Fruit fly (Drosophila melanogaster) whole organism, embryonic: ENCODE data around the gene CG43292.

Experiments used
- Atf6 ChIP-seq: fragments of 200-800 bp; sonication (Bioruptor generic); IDR thresholded peaks from 2 replicates; pipeline ENCODE4 v1.3.6; 2022; ENCODE audit warnings: missing biosample characterization, missing genetic modification characterization
- CG10274 ChIP-seq: fragments of 200-800 bp; sonication (Bioruptor generic); optimal IDR thresholded peaks from 3 replicates; lab custom pipeline; 2017; ENCODE audit warnings: missing biosample characterization, mild to moderate bottlenecking, missing genetic modification characterization
- CG11696 ChIP-seq: fragments of 200-800 bp; sonication (Bioruptor generic); IDR thresholded peaks from 2 replicates; pipeline ENCODE4 v1.3.6; 2022; ENCODE audit warnings: missing biosample characterization, missing genetic modification characterization
- CG13894 ChIP-seq: fragments of 200-800 bp; sonication (Bioruptor generic); optimal IDR thresholded peaks from 3 replicates; lab custom pipeline; 2018; ENCODE audit warnings: missing biosample characterization, mild to moderate bottlenecking, missing genetic modification characterization, moderate library complexity
- CG1602 ChIP-seq: fragments of 200-800 bp; sonication (Bioruptor generic); optimal IDR thresholded peaks from 3 replicates; lab custom pipeline; 2016; ENCODE audit warnings: missing biosample characterization, missing genetic modification characterization
- CG17328 ChIP-seq: fragments of 200-800 bp; sonication (Bioruptor generic); IDR thresholded peaks from 2 replicates; pipeline ENCODE4 v1.3.6; 2022; ENCODE audit warnings: missing biosample characterization, missing genetic modification characterization
- CG1792 ChIP-seq: fragments of 200-800 bp; sonication (Bioruptor generic); optimal IDR thresholded peaks from 2 replicates; lab custom pipeline; 2016; ENCODE audit warnings: missing biosample characterization, missing genetic modification characterization
- CG18011 ChIP-seq: fragments of 200-800 bp; sonication (Bioruptor generic); optimal IDR thresholded peaks from 2 replicates; lab custom pipeline; 2017; ENCODE audit warnings: missing biosample characterization, missing genetic modification characterization, mild to moderate bottlenecking, moderate library complexity, missing genotype
- CG2889 ChIP-seq: fragments of 200-800 bp; sonication (Bioruptor generic); IDR thresholded peaks from 3 replicates; pipeline ENCODE4 v1.3.6; 2022; ENCODE audit warnings: missing biosample characterization, missing genetic modification characterization
- CG30403 ChIP-seq: fragments of 200-800 bp; sonication (Bioruptor generic); optimal IDR thresholded peaks from 3 replicates; lab custom pipeline; 2016; ENCODE audit warnings: missing biosample characterization, missing genetic modification characterization
- CG4360 ChIP-seq: fragments of 200-800 bp; sonication (Bioruptor generic); IDR thresholded peaks from 2 replicates; pipeline ENCODE4 v1.3.6; 2022; ENCODE audit warnings: missing biosample characterization, missing genetic modification characterization
- CG4730 ChIP-seq: fragments of 200-800 bp; sonication (Bioruptor generic); IDR thresholded peaks from 2 replicates; pipeline ENCODE4 v1.3.6; 2022; ENCODE audit warnings: missing biosample characterization, missing genetic modification characterization
- CG6175 ChIP-seq: fragments of 200-800 bp; sonication (Bioruptor generic); IDR thresholded peaks from 3 replicates; pipeline ENCODE4 v1.3.6; 2022; ENCODE audit warnings: missing biosample characterization, missing genetic modification characterization
- CG7839 ChIP-seq: fragments of 200-800 bp; sonication (Bioruptor generic); optimal IDR thresholded peaks from 3 replicates; lab custom pipeline; 2018; ENCODE audit warnings: missing biosample characterization, mild to moderate bottlenecking, missing genetic modification characterization, moderate library complexity
- CG8281 ChIP-seq: fragments of 200-800 bp; sonication (Bioruptor generic); optimal IDR thresholded peaks from 2 replicates; lab custom pipeline; 2018; ENCODE audit warnings: missing biosample characterization, mild to moderate bottlenecking, missing genetic modification characterization, moderate library complexity
- CG9215 ChIP-seq: fragments of 200-800 bp; sonication (Bioruptor generic); IDR thresholded peaks from 2 replicates; pipeline ENCODE4 v1.3.6; 2022; ENCODE audit warnings: missing biosample characterization, missing genetic modification characterization
- CG9437 ChIP-seq: fragments of 200-800 bp; sonication (Bioruptor generic); optimal IDR thresholded peaks from 2 replicates; lab custom pipeline; 2018; ENCODE audit warnings: missing biosample characterization, mild to moderate bottlenecking, missing genetic modification characterization
- CTCF ChIP-seq: fragments of 200-800 bp; sonication (Bioruptor generic); optimal IDR thresholded peaks from 2 replicates; lab custom pipeline; 2017; ENCODE audit warnings: missing biosample characterization, mild to moderate bottlenecking, missing genetic modification characterization, moderate library complexity
- D19B ChIP-seq: fragments of 200-800 bp; sonication (Bioruptor generic); optimal IDR thresholded peaks from 2 replicates; lab custom pipeline; 2017; ENCODE audit warnings: missing biosample characterization, mild to moderate bottlenecking, missing genetic modification characterization
- Fer1 ChIP-seq: fragments of 200-800 bp; sonication (Bioruptor generic); optimal IDR thresholded peaks from 2 replicates; lab custom pipeline; 2017; ENCODE audit warnings: missing biosample characterization, mild to moderate bottlenecking, missing genetic modification characterization
- Fer3 ChIP-seq: fragments of 200-800 bp; sonication (Bioruptor generic); optimal IDR thresholded peaks from 2 replicates; lab custom pipeline; 2018; ENCODE audit warnings: missing biosample characterization, mild to moderate bottlenecking, missing genetic modification characterization, moderate library complexity
- H2.0 ChIP-seq: fragments of 200-800 bp; sonication (Bioruptor generic); IDR thresholded peaks from 2 replicates; pipeline ENCODE4 v1.3.6; 2022; ENCODE audit warnings: missing biosample characterization, missing genetic modification characterization
- Hey ChIP-seq: fragments of 200-800 bp; sonication (Bioruptor generic); optimal IDR thresholded peaks from 3 replicates; lab custom pipeline; 2018; ENCODE audit warnings: missing biosample characterization, mild to moderate bottlenecking, missing genetic modification characterization
- Mad ChIP-seq: fragments of 200-800 bp; sonication (Bioruptor generic); optimal IDR thresholded peaks from 2 replicates; lab custom pipeline; 2016; ENCODE audit warnings: missing biosample characterization, missing genetic modification characterization
- Meics ChIP-seq: fragments of 200-800 bp; sonication (Bioruptor generic); optimal IDR thresholded peaks from 2 replicates; lab custom pipeline; 2017; ENCODE audit warnings: missing biosample characterization, mild to moderate bottlenecking, missing genetic modification characterization
- ara ChIP-seq: fragments of 200-800 bp; sonication (Bioruptor generic); IDR thresholded peaks from 2 replicates; pipeline ENCODE4 v1.3.6; 2022; ENCODE audit warnings: missing biosample characterization, missing genetic modification characterization
- cas ChIP-seq: fragments of 200-800 bp; sonication (Bioruptor generic); IDR thresholded peaks from 2 replicates; pipeline ENCODE4 v1.3.6; 2022; ENCODE audit warnings: missing biosample characterization, missing genetic modification characterization
- caup ChIP-seq: fragments of 200-800 bp; sonication (Bioruptor generic); optimal IDR thresholded peaks from 3 replicates; lab custom pipeline; 2017; ENCODE audit warnings: missing biosample characterization, mild to moderate bottlenecking, missing genetic modification characterization, moderate library complexity; ENCODE audit not compliant: severe bottlenecking
- dimm ChIP-seq: fragments of 200-800 bp; sonication (Bioruptor generic); IDR thresholded peaks from 2 replicates; pipeline ENCODE4 v1.3.6; 2022; ENCODE audit warnings: missing biosample characterization, missing genetic modification characterization
- en ChIP-seq: fragments of 200-800 bp; sonication (Bioruptor generic); optimal IDR thresholded peaks from 2 replicates; lab custom pipeline; 2016; ENCODE audit warnings: missing biosample characterization, missing genetic modification characterization
- ewg ChIP-seq: fragments of 200-800 bp; sonication (Bioruptor generic); optimal IDR thresholded peaks from 3 replicates; lab custom pipeline; 2017; ENCODE audit warnings: mild to moderate bottlenecking, missing biosample characterization, missing genetic modification reagents, missing genetic modification characterization
- eyg ChIP-seq: fragments of 200-800 bp; sonication (Bioruptor generic); optimal IDR thresholded peaks from 3 replicates; lab custom pipeline; 2016; ENCODE audit warnings: missing biosample characterization, missing genetic modification characterization
- fd64A ChIP-seq: fragments of 200-800 bp; sonication (Bioruptor generic); optimal IDR thresholded peaks from 3 replicates; lab custom pipeline; 2018; ENCODE audit warnings: missing biosample characterization, mild to moderate bottlenecking, missing genetic modification characterization
- fd96Cb ChIP-seq: fragments of 200-800 bp; sonication (Bioruptor generic); optimal IDR thresholded peaks from 2 replicates; lab custom pipeline; 2018; ENCODE audit warnings: missing biosample characterization, mild to moderate bottlenecking, missing genetic modification characterization, moderate library complexity
- gcm ChIP-seq: fragments of 200-800 bp; sonication (Bioruptor generic); optimal IDR thresholded peaks from 2 replicates; lab custom pipeline; 2019; ENCODE audit warnings: missing biosample characterization, mild to moderate bottlenecking, missing genetic modification characterization, moderate library complexity
- gfzf ChIP-seq: fragments of 200-800 bp; sonication (Bioruptor generic); optimal IDR thresholded peaks from 2 replicates; lab custom pipeline; 2016; ENCODE audit warnings: missing biosample characterization, mild to moderate bottlenecking, missing genetic modification characterization, moderate library complexity
- her ChIP-seq: fragments of 200-800 bp; sonication (Bioruptor generic); optimal IDR thresholded peaks from 2 replicates; lab custom pipeline; 2016; ENCODE audit warnings: missing biosample characterization, missing genetic modification characterization
- kni ChIP-seq: fragments of 200-800 bp; sonication (Bioruptor generic); optimal IDR thresholded peaks from 3 replicates; lab custom pipeline; 2017; ENCODE audit warnings: mild to moderate bottlenecking, missing biosample characterization, missing genetic modification reagents, missing genetic modification characterization
- mld ChIP-seq: fragments of 200-800 bp; sonication (Bioruptor generic); IDR thresholded peaks from 3 replicates; pipeline ENCODE4 v1.3.6; 2022; ENCODE audit warnings: missing biosample characterization, missing genetic modification characterization; ENCODE audit not compliant: partially characterized antibody
- rib ChIP-seq: fragments of 200-800 bp; sonication (Bioruptor generic); IDR thresholded peaks from 2 replicates; pipeline ENCODE4 v1.3.6; 2022; ENCODE audit warnings: missing biosample characterization, missing genetic modification characterization
- ro ChIP-seq: fragments of 200-800 bp; sonication (Bioruptor generic); IDR thresholded peaks from 2 replicates; pipeline ENCODE4 v1.3.6; 2022; ENCODE audit warnings: missing biosample characterization, missing genetic modification characterization
- scrt ChIP-seq: fragments of 200-800 bp; sonication (Bioruptor generic); optimal IDR thresholded peaks from 2 replicates; lab custom pipeline; 2018; ENCODE audit warnings: missing biosample characterization, mild to moderate bottlenecking, missing genetic modification characterization, moderate library complexity
- sqz ChIP-seq: fragments of 200-800 bp; sonication (Bioruptor generic); optimal IDR thresholded peaks from 3 replicates; lab custom pipeline; 2018; ENCODE audit warnings: missing biosample characterization, mild to moderate bottlenecking, missing genetic modification characterization
- sr ChIP-seq: fragments of 200-800 bp; sonication (Bioruptor generic); IDR thresholded peaks from 3 replicates; pipeline ENCODE4 v1.3.6; 2022; ENCODE audit warnings: missing biosample characterization, missing genetic modification characterization
- tap ChIP-seq: fragments of 200-800 bp; optimal IDR thresholded peaks from 3 replicates; lab custom pipeline; 2019; ENCODE audit warnings: missing biosample characterization, mild to moderate bottlenecking, missing genetic modification characterization, moderate library complexity
- tio ChIP-seq: fragments of 200-800 bp; sonication (Bioruptor generic); optimal IDR thresholded peaks from 2 replicates; lab custom pipeline; 2017; ENCODE audit warnings: missing biosample characterization, missing genetic modification characterization, inconsistent platforms
- trem ChIP-seq: fragments of 200-800 bp; optimal IDR thresholded peaks from 3 replicates; lab custom pipeline; 2019; ENCODE audit warnings: missing biosample characterization, mild to moderate bottlenecking, missing genetic modification characterization, moderate library complexity
- ttk ChIP-seq: fragments of 200-800 bp; sonication (Bioruptor generic); IDR thresholded peaks from 2 replicates; pipeline ENCODE4 v2.1.2; 2022; ENCODE audit warnings: missing biosample characterization, missing genetic modification characterization
- unc-4 ChIP-seq: fragments of 200-800 bp; sonication (Bioruptor generic); IDR thresholded peaks from 2 replicates; pipeline ENCODE4 v1.3.6; 2022; ENCODE audit warnings: missing biosample characterization, missing genetic modification characterization; ENCODE audit not compliant: partially characterized antibody

Gene CG43292

dm6 chr3L:7434715-7435653 lies 40.4 kb upstream of the CG43292 start, which contains the start of gene Rac2 (continued):
- no peak for TF ChIP-seq D19B (GFP tag; lab: Kevin White, UChicago)
- TF ChIP-seq CG10274, result no peak
- TF ChIP-seq CG6175 (GFP tag; lab: Robert Waterston, UW), result no peak
- TF ChIP-seq sr, result peak; percentile 67
- TF ChIP-seq kni (GFP tag; lab: Kevin White, UChicago), result peak; percentile 82
- TF ChIP-seq fd64A (GFP tag; lab: Kevin White, UChicago), result no peak
- no peak for TF ChIP-seq CTCF
- TF ChIP-seq CG30403, result no peak
- 0 out of 2 replicates have a peak, but pooled peaks have one; percentile 10 for TF ChIP-seq CG17328
- TF ChIP-seq ro (GFP tag; lab: Robert Waterston, UW), result no peak
- TF ChIP-seq en (GFP tag; lab: Kevin White, UChicago), result no peak
- TF ChIP-seq CG9437 (GFP tag; lab: Kevin White, UChicago), result no peak
- TF ChIP-seq Hey, result no peak
- TF ChIP-seq Meics (GFP tag; lab: Kevin White, UChicago), result no peak
- peak; percentile 14; the same call in 1 of the 2 replicates for TF ChIP-seq CG4360 (GFP tag; lab: Robert Waterston, UW)
- TF ChIP-seq H2.0 (GFP tag; lab: Robert Waterston, UW), result no peak
- TF ChIP-seq cas, result no peak
- TF ChIP-seq trem (tag; lab: Kevin White, UChicago), result peak; percentile 24
- TF ChIP-seq gfzf, result no peak
- TF ChIP-seq CG18011 (GFP tag; lab: Kevin White, UChicago), result no peak
- TF ChIP-seq gcm (GFP tag; lab: Kevin White, UChicago), result peak; percentile 82
- no peak for TF ChIP-seq mld
- TF ChIP-seq CG4730, result no peak
- TF ChIP-seq CG9215 (GFP tag; lab: Robert Waterston, UW), result no peak
- no peak for TF ChIP-seq CG8281 (tag; lab: Kevin White, UChicago)
- no peak for TF ChIP-seq dimm (GFP tag; lab: Robert Waterston, UW)
- TF ChIP-seq eyg, result no peak
- peak; percentile 54 for TF ChIP-seq caup (GFP tag; lab: Kevin White, UChicago)
- peak; percentile 64 for TF ChIP-seq sqz (GFP tag; lab: Kevin White, UChicago)
- peak; percentile 31 for TF ChIP-seq CG7839
- no peak for TF ChIP-seq CG11696
- TF ChIP-seq Atf6 (GFP tag; lab: Robert Waterston, UW), result peak; percentile 13; the same call in 1 of the 2 replicates
- no peak; the same call in 1 of the 2 replicates for TF ChIP-seq unc-4 (GFP tag; lab: Robert Waterston, UW)
- no peak for TF ChIP-seq CG1792 (GFP tag; lab: Kevin White, UChicago)
- TF ChIP-seq Fer3 (tag; lab: Kevin White, UChicago), result no peak
- TF ChIP-seq ara, result 0 out of 2 replicates have a peak, but pooled peaks have one; percentile 20
- no peak for TF ChIP-seq fd96Cb (tag; lab: Kevin White, UChicago)
- no peak for TF ChIP-seq CG13894
- no peak for TF ChIP-seq ttk
- no peak for TF ChIP-seq CG1602 (GFP tag; lab: Kevin White, UChicago)
- TF ChIP-seq her, result peak; percentile 24
- TF ChIP-seq tap (tag; lab: Kevin White, UChicago), result no peak
- TF ChIP-seq Fer1 (GFP tag; lab: Kevin White, UChicago), result peak; percentile 15
- no peak for TF ChIP-seq tio (GFP tag; lab: Kevin White, UChicago)
- peak; percentile 64; the same call in 1 of the 2 replicates for TF ChIP-seq rib (GFP tag; lab: Robert Waterston, UW)
- no peak for TF ChIP-seq Mad
- peak; percentile 38 for TF ChIP-seq ewg (GFP tag; lab: Kevin White, UChicago)
- TF ChIP-seq CG2889 (GFP tag; lab: Robert Waterston, UW), result 0 out of 3 replicates have a peak, but pooled peaks have one; percentile 22
- no peak for TF ChIP-seq scrt (GFP tag; lab: Kevin White, UChicago)
